Worm (Caenorhabditis elegans) whole organism, L2 larva: Measurements from ENCODE around the gene let-23.

Source experiments
- R02D3.7 ChIP-seq: fragments of 150-350 bp; optimal IDR thresholded peaks from 2 replicates; lab custom pipeline; 2014; ENCODE audit warnings: missing biosample characterization, missing genetic modification characterization
- ceh-16 ChIP-seq: fragments of 150-350 bp; optimal IDR thresholded peaks from 2 replicates; lab custom pipeline; 2014; ENCODE audit warnings: missing biosample characterization, missing genetic modification characterization
- ceh-82 ChIP-seq: fragments of 150-350 bp; optimal IDR thresholded peaks from 2 replicates; lab custom pipeline; 2014; ENCODE audit warnings: missing biosample characterization, missing genetic modification characterization
- dmd-4 ChIP-seq: sonication (generic microtip); optimal IDR thresholded peaks from 2 replicates; lab custom pipeline; 2017; ENCODE audit warnings: missing biosample characterization, missing genetic modification characterization
- nhr-11 ChIP-seq: fragments of 150-350 bp; optimal IDR thresholded peaks from 2 replicates; lab custom pipeline; 2014; ENCODE audit warnings: missing biosample characterization, missing genetic modification characterization
- nhr-25 ChIP-seq: fragments of 150-350 bp; sonication (generic microtip); optimal IDR thresholded peaks from 3 replicates; lab custom pipeline; 2014; ENCODE audit warnings: missing biosample characterization, missing genetic modification characterization
- skn-1 ChIP-seq: sonication (generic microtip); optimal IDR thresholded peaks from 2 replicates; lab custom pipeline; 2017; ENCODE audit warnings: missing biosample characterization, missing genetic modification characterization

- TF ChIP-seq skn-1 (tag; lab: Kevin White, UChicago) (no peak), R02D3.7 (tag; lab: Kevin White, UChicago) (no peak), ceh-16 (no peak), nhr-25 (tag; lab: Kevin White, UChicago) (no peak), ceh-82 (tag; lab: Kevin White, UChicago) (no peak), nhr-11 (tag; lab: Kevin White, UChicago) (no peak), dmd-4 (no peak)
These were observed 43.0 kb upstream of the let-23 start for ce11 chrII:9154339-9154738.
